Fruit fly (Drosophila melanogaster): ENCODE measurements around the gene Smr.
A peak's percentile ranks its signal among the peaks of the same experiment; 100 is the strongest.

- TF ChIP-seq rgr (GFP tag; optimal IDR thresholded peaks at IDR 0.05) (peak; percentile 8), fru (GFP tag; optimal IDR thresholded peaks at IDR 0.05) (peak; percentile 8), lola (GFP tag; optimal IDR thresholded peaks at IDR 0.05) (no peak), OdsH (GFP tag; optimal IDR thresholded peaks at IDR 0.05) (no peak), h (GFP tag; optimal IDR thresholded peaks at IDR 0.05) (no peak), N (GFP tag; optimal IDR thresholded peaks at IDR 0.05) (no peak), CG32264 (GFP tag; optimal IDR thresholded peaks at IDR 0.05) (no peak), Jra (GFP tag; optimal IDR thresholded peaks at IDR 0.05) (no peak)
Measured at dm6 chrX:12747746-12748710, 5.6 kb upstream of the Smr start.

Data from whole organism, wandering third instar larva.